Worm (Caenorhabditis elegans) whole organism, mixed stage, embryonic: ENCODE measurements around the gene coq-6.

ENCODE experiments used
- M03D4.4 ChIP-seq: sonication (generic microtip); optimal IDR thresholded peaks from 2 replicates; lab custom pipeline; 2017; ENCODE audit warnings: mild to moderate bottlenecking, missing genetic modification characterization, missing compliant biosample characterization
- elt-3 ChIP-seq: fragments of 150-350 bp; optimal IDR thresholded peaks from 2 replicates; lab custom pipeline; 2014; ENCODE audit warnings: missing biosample characterization, missing genetic modification characterization
- lin-13 ChIP-seq: fragments of 150-350 bp; optimal IDR thresholded peaks from 2 replicates; lab custom pipeline; 2014; ENCODE audit warnings: missing biosample characterization, missing genetic modification characterization
- mab-5 ChIP-seq: fragments of 150-350 bp; optimal IDR thresholded peaks from 2 replicates; lab custom pipeline; 2014; ENCODE audit warnings: missing biosample characterization, missing genetic modification characterization
- nhr-237 ChIP-seq: fragments of 150-350 bp; optimal IDR thresholded peaks from 2 replicates; lab custom pipeline; 2014; ENCODE audit warnings: missing biosample characterization, missing genetic modification characterization
- pha-4 ChIP-seq: fragments of 150-350 bp; optimal IDR thresholded peaks from 2 replicates; lab custom pipeline; 2018; ENCODE audit warnings: missing biosample characterization, missing genetic modification reagents, missing genetic modification characterization
- sem-2 ChIP-seq: fragments of 200-800 bp; sonication (Bioruptor generic); optimal IDR thresholded peaks from 2 replicates; lab custom pipeline; 2018; ENCODE audit warnings: mild to moderate bottlenecking, missing genetic modification characterization, missing compliant biosample characterization
- tbx-8 ChIP-seq: fragments of 200-800 bp; sonication (Bioruptor generic); optimal IDR thresholded peaks from 2 replicates; lab custom pipeline; 2018; ENCODE audit warnings: mild to moderate bottlenecking, missing genetic modification characterization, moderate library complexity, missing compliant biosample characterization
- unc-120 ChIP-seq: sonication (generic microtip); optimal IDR thresholded peaks from 2 replicates; lab custom pipeline; 2017; ENCODE audit warnings: missing genetic modification characterization, missing compliant biosample characterization; ENCODE audit not compliant: poor library complexity, severe bottlenecking
- ztf-11 ChIP-seq: fragments of 150-350 bp; optimal IDR thresholded peaks from 2 replicates; lab custom pipeline; 2014; ENCODE audit warnings: missing biosample characterization, missing genetic modification characterization

- TF ChIP-seq sem-2 (GFP tag; lab: Kevin White, UChicago) (no peak), mab-5 (tag; lab: Kevin White, UChicago) (no peak), M03D4.4 (tag; lab: Kevin White, UChicago) (no peak), nhr-237 (tag; lab: Kevin White, UChicago) (no peak), unc-120 (no peak), lin-13 (no peak), tbx-8 (GFP tag; lab: Kevin White, UChicago) (no peak), elt-3 (tag; lab: Kevin White, UChicago) (no peak), pha-4 (no peak), ztf-11 (no peak)
Measured at ce11 chrV:9336462-9336861, at the start of gene coq-6.
